Worm (Caenorhabditis elegans) whole organism, young adult: ENCODE results near the gene C24A3.1.

Experiments used
- C06A6.2 ChIP-seq: fragments of 200-800 bp; sonication (Bioruptor generic); conservative IDR thresholded peaks from 2 replicates; pipeline ENCODE4 v1.3.6; 2022; ENCODE audit warnings: missing genetic modification characterization, missing compliant biosample characterization
- F49E8.2 ChIP-seq: sonication (generic microtip); optimal IDR thresholded peaks from 3 replicates; lab custom pipeline; 2017; ENCODE audit warnings: missing genetic modification characterization, mild to moderate bottlenecking, missing compliant biosample characterization, antibody characterized with exemption, moderate library complexity; ENCODE audit not compliant: insufficient read depth
- ama-1 ChIP-seq, 3 experiments: fragments of 150-350 bp in 1 of 3; sonication (generic microtip) in 2 of 3; optimal IDR thresholded peaks; 2 replicates each; lab custom pipeline; 2014 to 2018; ENCODE audit warnings: missing biosample characterization in 2 of 3, missing genetic modification characterization in 2 of 3, missing genetic modification reagents in 2 of 3
- aptf-3 ChIP-seq: fragments of 200-800 bp; sonication (Bioruptor generic); IDR thresholded peaks from 2 replicates; pipeline ENCODE4 v1.3.6; 2022; ENCODE audit warnings: missing genetic modification characterization, missing compliant biosample characterization
- ceh-58 ChIP-seq: fragments of 200-800 bp; sonication (Bioruptor generic); IDR thresholded peaks from 2 replicates; pipeline ENCODE4 v1.3.6; 2022; ENCODE audit warnings: missing genetic modification characterization, missing compliant biosample characterization
- efl-1 ChIP-seq: fragments of 150-350 bp; optimal IDR thresholded peaks from 2 replicates; lab custom pipeline; 2014; ENCODE audit warnings: missing biosample characterization, missing genetic modification reagents, missing genetic modification characterization
- hrde-1 ChIP-seq: sonication (generic microtip); optimal IDR thresholded peaks from 2 replicates; lab custom pipeline; 2016; ENCODE audit warnings: missing genetic modification characterization, mild to moderate bottlenecking, missing compliant biosample characterization, moderate library complexity, missing genotype, missing genetic modification reagents, borderline replicate concordance
- pha-4 ChIP-seq: fragments of 150-350 bp; sonication (generic microtip); optimal IDR thresholded peaks from 2 replicates; lab custom pipeline; 2014; ENCODE audit warnings: missing biosample characterization, missing genetic modification reagents, missing genetic modification characterization
- snpc-4 ChIP-seq, 5 experiments: fragments of 150-350 bp in 1 of 5; sonication (generic microtip) in 4 of 5; optimal IDR thresholded peaks; 2 replicates each; lab custom pipeline; 2014 to 2018; ENCODE audit warnings: missing genetic modification characterization in 5 of 5, missing biosample characterization in 3 of 5, antibody characterized with exemption in 2 of 5, mild to moderate bottlenecking in 2 of 5, missing compliant biosample characterization in 2 of 5, missing genotype in 2 of 5, moderate library complexity in 2 of 5, missing genetic modification reagents in 1 of 5
- unc-62 ChIP-seq: fragments of 150-350 bp; optimal IDR thresholded peaks from 2 replicates; lab custom pipeline; 2014; ENCODE audit warnings: missing biosample characterization, missing genetic modification reagents, missing genetic modification characterization
- xnd-1 ChIP-seq: sonication (generic microtip); optimal IDR thresholded peaks from 2 replicates; lab custom pipeline; 2016; ENCODE audit warnings: missing genotype, missing genetic modification reagents, missing genetic modification characterization, missing compliant biosample characterization
- ztf-22 ChIP-seq: fragments of 200-800 bp; sonication (Bioruptor generic); optimal IDR thresholded peaks from 2 replicates; lab custom pipeline; 2018; ENCODE audit warnings: mild to moderate bottlenecking, missing genetic modification characterization, moderate library complexity, missing compliant biosample characterization

- TF ChIP-seq ztf-22 (GFP tag; lab: Kevin White, UChicago) (no peak), unc-62 (GFP tag; lab: Kevin White, UChicago) (no peak), pha-4 (tag; lab: Kevin White, UChicago) (no peak), ceh-58 (GFP tag; lab: Robert Waterston, UW) (no peak), C06A6.2 (GFP tag; lab: Robert Waterston, UW) (no peak), xnd-1 (tag; lab: Kevin White, UChicago) (no peak), hrde-1 (tag; lab: Kevin White, UChicago) (no peak), aptf-3 (GFP tag; lab: Robert Waterston, UW) (no peak), F49E8.2 (tag; lab: Kevin White, UChicago) (no peak), efl-1 (GFP tag; lab: Kevin White, UChicago) (no peak), ama-1 (optimal IDR thresholded peaks at IDR 0.05; lab: Kevin White, UChicago) (no peak), ama-1 (GFP tag; optimal IDR thresholded peaks at IDR 0.05; lab: Kevin White, UChicago) (no peak), snpc-4 (GFP tag; optimal IDR thresholded peaks at IDR 0.05; lab: Kevin White, UChicago) (no peak), snpc-4 (tag; optimal IDR thresholded peaks at IDR 0.05; lab: Kevin White, UChicago) (no peak)
These were observed 54.6 kb downstream of the C24A3.1 start for ce11 chrX:9053426-9053825.
